Worm (Caenorhabditis elegans) whole organism, L3 larva: ENCODE data around the gene lin-29.

Source experiments
- R02D3.7 ChIP-seq: fragments of 150-350 bp; optimal IDR thresholded peaks from 2 replicates; lab custom pipeline; 2014; ENCODE audit warnings: missing biosample characterization, missing genetic modification characterization
- aly-2 ChIP-seq: fragments of 150-350 bp; optimal IDR thresholded peaks from 2 replicates; lab custom pipeline; 2014; ENCODE audit warnings: missing biosample characterization, missing genetic modification characterization
- daf-12 ChIP-seq: fragments of 150-350 bp; optimal IDR thresholded peaks from 2 replicates; lab custom pipeline; 2014; ENCODE audit warnings: missing biosample characterization, missing genetic modification reagents, missing genetic modification characterization
- fos-1 ChIP-seq: fragments of 150-350 bp; optimal IDR thresholded peaks from 2 replicates; lab custom pipeline; 2014; ENCODE audit warnings: missing biosample characterization, missing genetic modification characterization
- hmg-11 ChIP-seq: sonication (generic microtip); optimal IDR thresholded peaks from 2 replicates; lab custom pipeline; 2016; ENCODE audit warnings: missing genetic modification characterization, missing compliant biosample characterization
- lsy-12 ChIP-seq: sonication (generic microtip); optimal IDR thresholded peaks from 2 replicates; lab custom pipeline; 2016; ENCODE audit warnings: mild to moderate bottlenecking, missing genetic modification characterization, missing compliant biosample characterization
- nhr-28 ChIP-seq: fragments of 150-350 bp; optimal IDR thresholded peaks from 2 replicates; lab custom pipeline; 2014; ENCODE audit warnings: missing biosample characterization, missing genetic modification characterization
- snpc-4 ChIP-seq: fragments of 150-350 bp; optimal IDR thresholded peaks from 2 replicates; lab custom pipeline; 2014; ENCODE audit warnings: missing biosample characterization, missing genetic modification characterization
- unc-62 ChIP-seq: fragments of 150-350 bp; sonication (generic microtip); optimal IDR thresholded peaks from 4 replicates; lab custom pipeline; 2014; ENCODE audit warnings: missing biosample characterization, missing genetic modification reagents, missing genetic modification characterization
- zag-1 ChIP-seq: fragments of 150-350 bp; optimal IDR thresholded peaks from 2 replicates; lab custom pipeline; 2014; ENCODE audit warnings: missing biosample characterization, missing genetic modification characterization
- ztf-4 ChIP-seq: fragments of 150-350 bp; optimal IDR thresholded peaks from 2 replicates; lab custom pipeline; 2014; ENCODE audit warnings: missing biosample characterization, missing genetic modification characterization

DNA sequence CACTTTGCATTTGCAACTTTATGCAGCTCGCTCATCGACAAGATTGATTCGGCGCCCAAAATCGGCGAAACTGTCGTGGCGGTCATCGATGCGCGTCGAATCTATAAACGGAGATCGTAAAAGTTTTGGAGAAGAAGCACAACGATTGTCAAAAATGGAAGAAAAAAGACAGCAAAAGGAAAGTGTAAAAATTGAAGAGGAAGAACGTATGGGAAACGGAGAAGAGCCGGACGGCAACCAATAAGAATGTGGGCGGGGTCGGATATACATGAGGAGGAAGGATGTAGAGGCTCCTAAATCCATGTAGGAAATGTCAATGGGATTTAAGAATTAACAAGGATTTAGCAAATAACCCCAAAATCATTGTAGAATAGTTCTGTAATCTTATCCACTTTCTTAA is 34.0 kb downstream of the lin-29 start, which contains the start of gene vab-23:
- TF ChIP-seq lsy-12 (no peak), R02D3.7 (tag; lab: Kevin White, UChicago) (no peak), nhr-28 (no peak), zag-1 (tag; lab: Kevin White, UChicago) (no peak), fos-1 (tag; lab: Kevin White, UChicago) (no peak), daf-12 (tag; lab: Kevin White, UChicago) (no peak), hmg-11 (tag; lab: Kevin White, UChicago) (no peak), snpc-4 (no peak), unc-62 (GFP tag; lab: Kevin White, UChicago) (no peak), aly-2 (tag; lab: Kevin White, UChicago) (no peak), ztf-4 (no peak)
